Fruit fly (Drosophila melanogaster): ENCODE results near the gene CG10428.
A peak's percentile ranks its signal among the peaks of the same experiment; 100 is the strongest.

CG10428 gene

DNA sequence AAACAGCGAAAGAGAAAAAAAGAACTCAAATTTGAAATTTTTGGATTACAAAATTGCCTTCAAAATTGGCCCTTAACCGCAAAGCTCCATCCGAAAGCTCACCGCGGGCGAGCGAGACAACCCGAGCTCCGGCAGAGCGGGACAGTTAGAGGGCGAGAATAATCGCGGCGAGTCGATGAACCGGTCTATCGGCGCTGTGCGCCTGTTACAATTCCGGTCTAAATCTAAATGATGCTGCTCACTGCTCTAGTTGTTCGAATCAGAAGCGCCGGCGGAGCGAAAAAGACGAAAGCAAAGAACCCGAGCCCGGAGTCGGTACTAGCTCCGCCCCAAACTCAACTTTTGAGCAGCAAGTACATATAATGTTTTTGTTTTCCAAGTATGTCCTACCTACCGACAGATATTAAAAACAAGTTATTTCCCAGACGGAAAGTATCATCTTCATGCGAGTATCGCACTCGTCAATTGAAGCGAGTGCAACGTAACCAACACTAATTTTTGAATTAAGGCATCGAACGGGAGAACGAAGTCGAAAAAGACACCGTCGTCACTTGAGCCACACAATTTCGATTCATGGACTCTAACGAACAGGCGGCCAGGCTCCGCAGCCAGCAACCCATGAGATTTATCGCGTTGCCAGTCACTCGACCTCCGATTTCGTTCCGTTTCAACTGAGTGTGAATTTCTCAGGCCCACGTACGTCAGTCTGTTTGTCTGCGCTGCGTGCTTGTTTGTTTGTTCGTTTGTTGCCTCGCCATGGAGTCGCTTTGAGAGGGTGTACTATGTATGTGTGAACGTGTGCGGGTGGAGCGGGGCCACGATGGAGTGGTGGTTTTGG is 4.3 kb upstream of the CG10428 start (continued):
- TF ChIP-seq Max (GFP tag; optimal IDR thresholded peaks at IDR 0.05) (no peak), CG3281 (GFP tag; optimal IDR thresholded peaks at IDR 0.05) (no peak), Lhr (GFP tag; optimal IDR thresholded peaks at IDR 0.05) (peak; percentile 99), Myb (GFP tag; optimal IDR thresholded peaks at IDR 0.05) (no peak), CG17829 (tag; optimal IDR thresholded peaks at IDR 0.05) (no peak), cas (GFP tag; IDR thresholded peaks at IDR 0.05) (no peak), Rx (GFP tag; IDR thresholded peaks at IDR 0.05) (no peak), CG4820 (GFP tag; optimal IDR thresholded peaks at IDR 0.05) (no peak), Chrac-16 (GFP tag; optimal IDR thresholded peaks at IDR 0.05) (no peak), psq (GFP tag; optimal IDR thresholded peaks at IDR 0.05) (peak; percentile 8), sqz (GFP tag; optimal IDR thresholded peaks at IDR 0.05) (peak; percentile 40), lab (GFP tag; optimal IDR thresholded peaks at IDR 0.05) (peak; percentile 60), Dll (GFP tag; IDR thresholded peaks at IDR 0.05; ENCODE audit: partially characterized antibody) (no peak), Eip74EF (GFP tag; optimal IDR thresholded peaks at IDR 0.05) (peak in 1 of 2 experiments; percentile 10), CG30431 (GFP tag; optimal IDR thresholded peaks at IDR 0.05) (no peak), crp (GFP tag; optimal IDR thresholded peaks at IDR 0.05) (no peak), btn (GFP tag; optimal IDR thresholded peaks at IDR 0.05) (no peak), Usf (GFP tag; optimal IDR thresholded peaks at IDR 0.05) (no peak), CG8359 (GFP tag; optimal IDR thresholded peaks at IDR 0.05; ENCODE audit: borderline replicate concordance) (no peak), NK7.1 (GFP tag; optimal IDR thresholded peaks at IDR 0.05) (no peak), Vsx1 (GFP tag; optimal IDR thresholded peaks at IDR 0.05) (no peak), Rfx (GFP tag; IDR thresholded peaks at IDR 0.05) (no peak), Scr (GFP tag; IDR thresholded peaks at IDR 0.05; ENCODE audit: partially characterized antibody) (no peak), fd96Cb (tag; optimal IDR thresholded peaks at IDR 0.05) (no peak), chif (GFP tag; optimal IDR thresholded peaks at IDR 0.05) (no peak), sens-2 (GFP tag; IDR thresholded peaks at IDR 0.05) (no peak), gro (GFP tag; optimal IDR thresholded peaks at IDR 0.05) (peak; percentile 10), CrebB (tag; optimal IDR thresholded peaks at IDR 0.05) (peak; percentile 3), nom (GFP tag; optimal IDR thresholded peaks at IDR 0.05) (peak; percentile 45), yki (optimal IDR thresholded peaks at IDR 0.05) (no peak), CG6272 (GFP tag; IDR thresholded peaks at IDR 0.05) (no peak), salm (tag; optimal IDR thresholded peaks at IDR 0.05) (peak; percentile 11), Nf-YB (GFP tag; optimal IDR thresholded peaks at IDR 0.05) (peak; percentile 23), CG18619 (GFP tag; optimal IDR thresholded peaks at IDR 0.05) (no peak), her (GFP tag; optimal IDR thresholded peaks at IDR 0.05) (no peak), dimm (GFP tag; IDR thresholded peaks at IDR 0.05) (no peak), Dp (GFP tag; optimal IDR thresholded peaks at IDR 0.05) (peak; percentile 96), CG12236 (GFP tag; optimal IDR thresholded peaks at IDR 0.05) (no peak), CG14965 (GFP tag; optimal IDR thresholded peaks at IDR 0.05; ENCODE audit: borderline replicate concordance) (no peak), CG17361 (GFP tag; IDR thresholded peaks at IDR 0.05) (no peak), CG13775 (GFP tag; optimal IDR thresholded peaks at IDR 0.05) (no peak), lola (GFP tag; optimal IDR thresholded peaks at IDR 0.05) (no peak), fru (optimal IDR thresholded peaks at IDR 0.05) (no peak), Taf1 (GFP tag; IDR thresholded peaks at IDR 0.05) (no peak), crc (GFP tag; optimal IDR thresholded peaks at IDR 0.05) (no peak), CG18476 (GFP tag; optimal IDR thresholded peaks at IDR 0.05) (no peak), Hsf (GFP tag; optimal IDR thresholded peaks at IDR 0.05) (no peak), CG4360 (GFP tag; IDR thresholded peaks at IDR 0.05) (no peak), CG9932 (GFP tag; IDR thresholded peaks at IDR 0.05) (no peak), CG16815 (GFP tag; optimal IDR thresholded peaks at IDR 0.05) (no peak)
